Fruit fly (Drosophila melanogaster) whole organism, prepupa: ENCODE data around the gene ssp2.
A peak's percentile ranks its signal among the peaks of the same experiment; 100 is the strongest.

Experiments used
- CG10631 ChIP-seq: fragments of 200-800 bp; sonication (Bioruptor generic); optimal IDR thresholded peaks from 2 replicates; lab custom pipeline; 2016; ENCODE audit warnings: missing biosample characterization, missing genetic modification characterization
- CG6854 ChIP-seq: fragments of 200-800 bp; sonication (Bioruptor generic); optimal IDR thresholded peaks from 2 replicates; lab custom pipeline; 2017; ENCODE audit warnings: missing biosample characterization, mild to moderate bottlenecking, missing genetic modification characterization
- Eip93F ChIP-seq: fragments of 200-800 bp; sonication (Bioruptor generic); optimal IDR thresholded peaks from 2 replicates; lab custom pipeline; 2016; ENCODE audit warnings: missing biosample characterization, mild to moderate bottlenecking, missing genetic modification characterization
- Gug ChIP-seq: fragments of 200-800 bp; sonication (Bioruptor generic); IDR thresholded peaks from 2 replicates; pipeline ENCODE4 v1.3.6; 2022; ENCODE audit warnings: missing biosample characterization, missing genetic modification characterization
- Hr39 ChIP-seq: fragments of 200-800 bp; sonication (Bioruptor generic); optimal IDR thresholded peaks from 2 replicates; lab custom pipeline; 2016; ENCODE audit warnings: missing biosample characterization, missing genetic modification characterization
- Met ChIP-seq: fragments of 200-800 bp; sonication (Bioruptor generic); optimal IDR thresholded peaks from 3 replicates; lab custom pipeline; 2016; ENCODE audit warnings: missing biosample characterization, missing genetic modification characterization
- Sox14 ChIP-seq: fragments of 200-800 bp; sonication (Bioruptor generic); optimal IDR thresholded peaks from 3 replicates; lab custom pipeline; 2016; ENCODE audit warnings: missing biosample characterization, missing genetic modification characterization
- dac ChIP-seq: fragments of 200-800 bp; sonication (Bioruptor generic); optimal IDR thresholded peaks from 2 replicates; lab custom pipeline; 2017; ENCODE audit warnings: missing biosample characterization, mild to moderate bottlenecking, missing genetic modification characterization
- fkh ChIP-seq: fragments of 200-800 bp; sonication (Bioruptor generic); optimal IDR thresholded peaks from 3 replicates; lab custom pipeline; 2017; ENCODE audit warnings: missing biosample characterization, mild to moderate bottlenecking, missing genetic modification characterization, moderate library complexity
- salr ChIP-seq, 2 experiments: fragments of 200-800 bp; sonication (Bioruptor generic); optimal IDR thresholded peaks; 3 replicates each; lab custom pipeline; 2016 to 2018; ENCODE audit warnings: missing biosample characterization in 2 of 2, missing genetic modification characterization in 2 of 2, mild to moderate bottlenecking in 1 of 2

dm6 chr3L:13924646-13925045, 40.4 kb upstream of the ssp2 start:
- no peak for TF ChIP-seq Gug
- peak; percentile 4 for TF ChIP-seq Hr39 (GFP tag; lab: Kevin White, UChicago)
- peak; percentile 16 for TF ChIP-seq CG10631 (GFP tag; lab: Kevin White, UChicago)
- peak; percentile 18 for TF ChIP-seq fkh (GFP tag; lab: Kevin White, UChicago)
- TF ChIP-seq dac (GFP tag; lab: Kevin White, UChicago): no peak
- no peak for TF ChIP-seq salr (GFP tag; optimal IDR thresholded peaks at IDR 0.05; lab: Kevin White, UChicago)
- TF ChIP-seq Eip93F (GFP tag; lab: Kevin White, UChicago): no peak
- no peak for TF ChIP-seq CG6854 (GFP tag; lab: Kevin White, UChicago)
- TF ChIP-seq Sox14 (GFP tag; lab: Kevin White, UChicago): no peak
- TF ChIP-seq Met (GFP tag; lab: Kevin White, UChicago): no peak
